Fruit fly (Drosophila melanogaster) whole organism, prepupa: ENCODE measurements around the gene SLIRP2.

Experiments used
- Blimp-1 ChIP-seq: fragments of 200-800 bp; sonication (Bioruptor generic); optimal IDR thresholded peaks from 3 replicates; lab custom pipeline; 2017; ENCODE audit warnings: missing biosample characterization, missing genetic modification characterization, mild to moderate bottlenecking, moderate library complexity, missing genetic modification reagents
- CG10631 ChIP-seq: fragments of 200-800 bp; sonication (Bioruptor generic); optimal IDR thresholded peaks from 2 replicates; lab custom pipeline; 2016; ENCODE audit warnings: missing biosample characterization, missing genetic modification characterization
- CG10669 ChIP-seq: fragments of 200-800 bp; sonication (Bioruptor generic); optimal IDR thresholded peaks from 3 replicates; lab custom pipeline; 2018; ENCODE audit warnings: missing biosample characterization, mild to moderate bottlenecking, missing genetic modification characterization, moderate library complexity
- CG11294 ChIP-seq: fragments of 200-800 bp; sonication (Bioruptor generic); IDR thresholded peaks from 2 replicates; pipeline ENCODE4 v1.3.6; 2022; ENCODE audit warnings: missing biosample characterization, missing genetic modification characterization
- CG11762 ChIP-seq: fragments of 200-800 bp; sonication (Bioruptor generic); optimal IDR thresholded peaks from 3 replicates; lab custom pipeline; 2016; ENCODE audit warnings: missing biosample characterization, missing genetic modification characterization; ENCODE audit not compliant: insufficient read depth
- CG15336 ChIP-seq: fragments of 200-800 bp; sonication (Bioruptor generic); IDR thresholded peaks from 2 replicates; pipeline ENCODE4 v1.3.6; 2022; ENCODE audit warnings: missing biosample characterization, missing genetic modification characterization
- CG1621 ChIP-seq: fragments of 200-800 bp; sonication (Bioruptor generic); optimal IDR thresholded peaks from 3 replicates; lab custom pipeline; 2018; ENCODE audit warnings: missing biosample characterization, mild to moderate bottlenecking, missing genetic modification characterization
- CG16779 ChIP-seq: fragments of 200-800 bp; sonication (Bioruptor generic); optimal IDR thresholded peaks from 3 replicates; lab custom pipeline; 2017; ENCODE audit warnings: missing biosample characterization, mild to moderate bottlenecking, missing genetic modification characterization
- CG3032 ChIP-seq: fragments of 200-800 bp; optimal IDR thresholded peaks from 2 replicates; lab custom pipeline; 2019; ENCODE audit warnings: missing biosample characterization, mild to moderate bottlenecking, missing genetic modification characterization, moderate library complexity
- CG31627 ChIP-seq: fragments of 200-800 bp; sonication (Bioruptor generic); optimal IDR thresholded peaks from 3 replicates; lab custom pipeline; 2016; ENCODE audit warnings: missing biosample characterization, missing genetic modification characterization
- CG3919 ChIP-seq: fragments of 200-800 bp; sonication (Bioruptor generic); optimal IDR thresholded peaks from 3 replicates; lab custom pipeline; 2016; ENCODE audit warnings: missing biosample characterization, missing genetic modification characterization
- CG4318 ChIP-seq: fragments of 200-800 bp; sonication (Bioruptor generic); optimal IDR thresholded peaks from 3 replicates; lab custom pipeline; 2017; ENCODE audit warnings: missing biosample characterization, mild to moderate bottlenecking, missing genetic modification characterization
- CG6792 ChIP-seq: fragments of 200-800 bp; sonication (Bioruptor generic); optimal IDR thresholded peaks from 3 replicates; lab custom pipeline; 2016; ENCODE audit warnings: missing biosample characterization, missing genetic modification characterization
- CG6854 ChIP-seq: fragments of 200-800 bp; sonication (Bioruptor generic); optimal IDR thresholded peaks from 2 replicates; lab custom pipeline; 2017; ENCODE audit warnings: missing biosample characterization, mild to moderate bottlenecking, missing genetic modification characterization
- CG8119 ChIP-seq: fragments of 200-800 bp; sonication (Bioruptor generic); IDR thresholded peaks from 3 replicates; pipeline ENCODE4 v1.3.6; 2022; ENCODE audit warnings: missing biosample characterization, missing genetic modification characterization
- CG9139 ChIP-seq: fragments of 200-800 bp; sonication (Bioruptor generic); optimal IDR thresholded peaks from 3 replicates; lab custom pipeline; 2017; ENCODE audit warnings: missing biosample characterization, mild to moderate bottlenecking, missing genetic modification characterization
- Eip75B ChIP-seq: fragments of 200-800 bp; sonication (Bioruptor generic); optimal IDR thresholded peaks from 3 replicates; lab custom pipeline; 2016; ENCODE audit warnings: missing biosample characterization, missing genetic modification characterization
- Eip78C ChIP-seq: fragments of 200-800 bp; sonication (Bioruptor generic); peaks from one replicate; lab custom pipeline; 2016; ENCODE audit warnings: missing biosample characterization, missing genetic modification characterization
- Eip93F ChIP-seq: fragments of 200-800 bp; sonication (Bioruptor generic); optimal IDR thresholded peaks from 2 replicates; lab custom pipeline; 2016; ENCODE audit warnings: missing biosample characterization, mild to moderate bottlenecking, missing genetic modification characterization
- Ets21C ChIP-seq: fragments of 200-800 bp; sonication (Bioruptor generic); optimal IDR thresholded peaks from 3 replicates; lab custom pipeline; 2016; ENCODE audit warnings: missing biosample characterization, missing genetic modification characterization
- Ets96B ChIP-seq: fragments of 200-800 bp; optimal IDR thresholded peaks from 2 replicates; lab custom pipeline; 2019; ENCODE audit warnings: missing biosample characterization, mild to moderate bottlenecking, missing genetic modification characterization, moderate library complexity
- Gug ChIP-seq: fragments of 200-800 bp; sonication (Bioruptor generic); IDR thresholded peaks from 2 replicates; pipeline ENCODE4 v1.3.6; 2022; ENCODE audit warnings: missing biosample characterization, missing genetic modification characterization
- Hr4 ChIP-seq: fragments of 200-800 bp; sonication (Bioruptor generic); optimal IDR thresholded peaks from 3 replicates; lab custom pipeline; 2016; ENCODE audit warnings: missing biosample characterization, missing genetic modification characterization
- Met ChIP-seq: fragments of 200-800 bp; sonication (Bioruptor generic); optimal IDR thresholded peaks from 3 replicates; lab custom pipeline; 2016; ENCODE audit warnings: missing biosample characterization, missing genetic modification characterization
- OdsH ChIP-seq: fragments of 200-800 bp; sonication (Bioruptor generic); optimal IDR thresholded peaks from 3 replicates; lab custom pipeline; 2016; ENCODE audit warnings: missing biosample characterization, missing genetic modification characterization
- Smox ChIP-seq: fragments of 200-800 bp; sonication (Bioruptor generic); optimal IDR thresholded peaks from 3 replicates; lab custom pipeline; 2016; ENCODE audit warnings: missing biosample characterization, missing genetic modification characterization
- Sox102F ChIP-seq: fragments of 200-800 bp; sonication (Bioruptor generic); optimal IDR thresholded peaks from 2 replicates; lab custom pipeline; 2016; ENCODE audit warnings: missing biosample characterization, mild to moderate bottlenecking, missing genetic modification characterization
- Sox14 ChIP-seq: fragments of 200-800 bp; sonication (Bioruptor generic); optimal IDR thresholded peaks from 3 replicates; lab custom pipeline; 2016; ENCODE audit warnings: missing biosample characterization, missing genetic modification characterization
- achi ChIP-seq: fragments of 200-800 bp; sonication (Bioruptor generic); optimal IDR thresholded peaks from 3 replicates; lab custom pipeline; 2016; ENCODE audit warnings: missing biosample characterization, missing genetic modification characterization
- dac ChIP-seq: fragments of 200-800 bp; sonication (Bioruptor generic); optimal IDR thresholded peaks from 2 replicates; lab custom pipeline; 2017; ENCODE audit warnings: missing biosample characterization, mild to moderate bottlenecking, missing genetic modification characterization
- dsx ChIP-seq: fragments of 200-800 bp; optimal IDR thresholded peaks from 3 replicates; lab custom pipeline; 2019; ENCODE audit warnings: missing biosample characterization, mild to moderate bottlenecking, missing genetic modification characterization, moderate library complexity; ENCODE audit not compliant: poor library complexity, severe bottlenecking
- esn ChIP-seq: fragments of 200-800 bp; sonication (Bioruptor generic); optimal IDR thresholded peaks from 2 replicates; lab custom pipeline; 2016; ENCODE audit warnings: missing biosample characterization, mild to moderate bottlenecking, missing genetic modification characterization, moderate library complexity
- fd59A ChIP-seq: fragments of 200-800 bp; sonication (Bioruptor generic); optimal IDR thresholded peaks from 2 replicates; lab custom pipeline; 2017; ENCODE audit warnings: missing biosample characterization, mild to moderate bottlenecking, missing genetic modification characterization, missing genetic modification reagents
- fd85E ChIP-seq: fragments of 200-800 bp; sonication (Bioruptor generic); optimal IDR thresholded peaks from 3 replicates; lab custom pipeline; 2016; ENCODE audit warnings: missing biosample characterization, missing genetic modification characterization
- lz ChIP-seq: fragments of 200-800 bp; sonication (Bioruptor generic); optimal IDR thresholded peaks from 3 replicates; lab custom pipeline; 2016; ENCODE audit warnings: missing biosample characterization, missing genetic modification characterization
- net ChIP-seq: fragments of 200-800 bp; sonication (Bioruptor generic); optimal IDR thresholded peaks from 3 replicates; lab custom pipeline; 2016; ENCODE audit warnings: missing biosample characterization, missing genetic modification characterization
- pdm3 ChIP-seq: fragments of 200-800 bp; sonication (Bioruptor generic); optimal IDR thresholded peaks from 3 replicates; lab custom pipeline; 2016; ENCODE audit warnings: missing biosample characterization, missing genetic modification characterization
- salr ChIP-seq, 2 experiments: fragments of 200-800 bp; sonication (Bioruptor generic); optimal IDR thresholded peaks; 3 replicates each; lab custom pipeline; 2016 to 2018; ENCODE audit warnings: missing biosample characterization in 2 of 2, missing genetic modification characterization in 2 of 2, mild to moderate bottlenecking in 1 of 2
- ss ChIP-seq, 2 experiments: fragments of 200-800 bp; sonication (Bioruptor generic); optimal IDR thresholded peaks; 2 replicates in 1 of 2; 3 replicates in 1 of 2; lab custom pipeline; 2017 to 2018; ENCODE audit warnings: mild to moderate bottlenecking in 2 of 2, missing biosample characterization in 2 of 2, missing genetic modification characterization in 2 of 2, moderate library complexity in 1 of 2
- svp ChIP-seq: fragments of 200-800 bp; sonication (Bioruptor generic); peaks from one replicate; lab custom pipeline; 2016; ENCODE audit warnings: missing biosample characterization, missing genetic modification characterization

The SLIRP2 gene

dm6 chr3R:8670529-8671491 is 19.9 kb downstream of the SLIRP2 start, which contains the start of gene p (continued):
- peak; percentile 87 for TF ChIP-seq Eip78C (GFP tag; lab: Kevin White, UChicago)
- peak; percentile 92 for TF ChIP-seq svp (GFP tag; lab: Kevin White, UChicago)
- peak; percentile 32 for TF ChIP-seq CG10631
- no peak for TF ChIP-seq fd85E (GFP tag; lab: Kevin White, UChicago)
- TF ChIP-seq CG8119 (GFP tag; lab: Robert Waterston, UW) = peak; percentile 67
- no peak for TF ChIP-seq fd59A (GFP tag; lab: Kevin White, UChicago)
- no peak for TF ChIP-seq CG6854
- 0 out of 2 replicates have a peak, but pooled peaks have one; percentile 34 for TF ChIP-seq CG11294 (GFP tag; lab: Robert Waterston, UW)
- peak; percentile 37 for TF ChIP-seq CG11762
- TF ChIP-seq CG9139 (GFP tag; lab: Kevin White, UChicago) = no peak
- TF ChIP-seq Eip93F (GFP tag; lab: Kevin White, UChicago) = no peak
- TF ChIP-seq CG6792 (GFP tag; lab: Kevin White, UChicago) = peak; percentile 50
- TF ChIP-seq Sox14 (GFP tag; lab: Kevin White, UChicago) = peak; percentile 61
- TF ChIP-seq Ets21C (GFP tag; lab: Kevin White, UChicago) = no peak
- 0 out of 2 replicates have a peak, but pooled peaks have one; percentile 32 for TF ChIP-seq CG15336 (GFP tag; lab: Robert Waterston, UW)
- peak; percentile 46 for TF ChIP-seq Hr4 (GFP tag; lab: Kevin White, UChicago)
- peak in 1 of 2 experiments; percentile 66 for TF ChIP-seq ss (GFP tag; optimal IDR thresholded peaks at IDR 0.05; lab: Kevin White, UChicago)
- peak; percentile 70 for TF ChIP-seq CG3919 (GFP tag; lab: Kevin White, UChicago)
- no peak for TF ChIP-seq CG4318
- no peak for TF ChIP-seq dac (GFP tag; lab: Kevin White, UChicago)
- TF ChIP-seq CG16779 (tag; lab: Kevin White, UChicago) = peak; percentile 33
- peak; percentile 71 for TF ChIP-seq achi
- peak; percentile 47 for TF ChIP-seq esn (GFP tag; lab: Kevin White, UChicago)
- TF ChIP-seq, all 60 proteins: peak for 46

dm6 chr3R:8673803-8674234 is 22.9 kb downstream of the SLIRP2 start, which contains the start of gene mRpL19:
Gene mRpL19, plus strand, starts transcription at chr3R:8674109.
- TF ChIP-seq OdsH (GFP tag; lab: Kevin White, UChicago) = peak; percentile 13
- peak; percentile 9 for TF ChIP-seq Sox14 (GFP tag; lab: Kevin White, UChicago)
- TF ChIP-seq Smox (GFP tag; lab: Kevin White, UChicago) = peak; percentile 30
- peak; percentile 10; the same call in 1 of the 2 replicates for TF ChIP-seq CG15336 (GFP tag; lab: Robert Waterston, UW)
- no peak for TF ChIP-seq CG1621 (tag; lab: Kevin White, UChicago)
- TF ChIP-seq esn (GFP tag; lab: Kevin White, UChicago) = peak; percentile 31
- TF ChIP-seq Eip75B (GFP tag; lab: Kevin White, UChicago) = peak; percentile 1
- peak; percentile 30 for TF ChIP-seq Ets96B (tag; lab: Kevin White, UChicago)
- TF ChIP-seq Met (GFP tag; lab: Kevin White, UChicago) = peak; percentile 6
- no peak for TF ChIP-seq Eip93F (GFP tag; lab: Kevin White, UChicago)
- TF ChIP-seq Hr4 (GFP tag; lab: Kevin White, UChicago) = peak; percentile 9
- TF ChIP-seq Eip78C (GFP tag; lab: Kevin White, UChicago) = peak; percentile 85
- peak; percentile 46 for TF ChIP-seq CG3032 (tag; lab: Kevin White, UChicago)
- no peak for TF ChIP-seq ss (GFP tag; optimal IDR thresholded peaks at IDR 0.05; lab: Kevin White, UChicago)
- TF ChIP-seq Sox102F = peak; percentile 1
- no peak for TF ChIP-seq Ets21C (GFP tag; lab: Kevin White, UChicago)
- TF ChIP-seq Gug (GFP tag; lab: Robert Waterston, UW) = no peak
- no peak for TF ChIP-seq CG8119 (GFP tag; lab: Robert Waterston, UW)
- TF ChIP-seq CG10669 (GFP tag; lab: Kevin White, UChicago) = no peak

dm6 chr3R:8676560-8677000 is 25.7 kb downstream of the SLIRP2 start, which contains the start of the genes Unc50, CG11755 and CG8043:
Gene Unc50, minus strand, starts transcription at chr3R:8676613.
Gene CG11755, plus strand, starts transcription at chr3R:8676915.
Gene CG8043, plus strand, starts transcription at chr3R:8676915.
- TF ChIP-seq Sox102F = peak; percentile 80
- TF ChIP-seq CG6792 (GFP tag; lab: Kevin White, UChicago) = peak; percentile 57
- TF ChIP-seq fd85E (GFP tag; lab: Kevin White, UChicago) = peak; percentile 24
- peak; percentile 27 for TF ChIP-seq Blimp-1 (GFP tag; lab: Kevin White, UChicago)
- peak; percentile 51 for TF ChIP-seq CG10669 (GFP tag; lab: Kevin White, UChicago)
- peak in 1 of 2 experiments; percentile 24 for TF ChIP-seq salr (GFP tag; optimal IDR thresholded peaks at IDR 0.05; lab: Kevin White, UChicago)
- peak; percentile 79 for TF ChIP-seq CG3032 (tag; lab: Kevin White, UChicago)
- no peak for TF ChIP-seq net (GFP tag; lab: Kevin White, UChicago)
- TF ChIP-seq dac (GFP tag; lab: Kevin White, UChicago) = peak; percentile 40
- no peak for TF ChIP-seq CG1621 (tag; lab: Kevin White, UChicago)
- TF ChIP-seq Eip93F (GFP tag; lab: Kevin White, UChicago) = peak; percentile 56
- peak; percentile 83 for TF ChIP-seq Sox14 (GFP tag; lab: Kevin White, UChicago)
- TF ChIP-seq Smox (GFP tag; lab: Kevin White, UChicago) = peak; percentile 81
- peak; percentile 80 for TF ChIP-seq CG31627
- peak; percentile 83 for TF ChIP-seq lz (GFP tag; lab: Kevin White, UChicago)
- TF ChIP-seq Eip75B (GFP tag; lab: Kevin White, UChicago) = peak; percentile 74
- peak; percentile 25 for TF ChIP-seq CG9139 (GFP tag; lab: Kevin White, UChicago)
- peak; percentile 77 for TF ChIP-seq pdm3 (GFP tag; lab: Kevin White, UChicago)
- TF ChIP-seq CG10631 = peak; percentile 77
- no peak for TF ChIP-seq dsx
- no peak for TF ChIP-seq CG16779 (tag; lab: Kevin White, UChicago)
- TF ChIP-seq esn (GFP tag; lab: Kevin White, UChicago) = peak; percentile 86
- peak; percentile 76 for TF ChIP-seq Ets21C (GFP tag; lab: Kevin White, UChicago)
